Worm (Caenorhabditis elegans): ENCODE measurements around the gene ZK180.6.
A peak's percentile ranks its signal among the peaks of the same experiment; 100 is the strongest.

ZK180.6 gene

ce11 chrIV:4481298-4481697 lies 43.5 kb downstream of the ZK180.6 start:
- TF ChIP-seq B0336.3 (GFP tag; IDR thresholded peaks at IDR 0.05) (no peak), F49E8.2 (tag; optimal IDR thresholded peaks at IDR 0.05; ENCODE audit: insufficient read depth) (no peak), cebp-2 (GFP tag; IDR thresholded peaks at IDR 0.05) (no peak), madf-8 (GFP tag; conservative IDR thresholded peaks at IDR 0.05) (no peak), nhr-80 (tag; optimal IDR thresholded peaks at IDR 0.05) (peak; percentile 10), athp-1 (tag; optimal IDR thresholded peaks at IDR 0.05) (no peak), egl-18 (GFP tag; IDR thresholded peaks at IDR 0.05) (no peak), chd-7 (tag; optimal IDR thresholded peaks at IDR 0.05) (no peak)

ce11 chrIV:4480027-4480426 lies 44.8 kb downstream of the ZK180.6 start, which contains the start of gene M01H9.10:
Gene M01H9.10, minus strand, starts transcription at chrIV:4480127.
- no peak for TF ChIP-seq zfh-2 (GFP tag; conservative IDR thresholded peaks at IDR 0.05)
- no peak for TF ChIP-seq rcor-1 (GFP tag; IDR thresholded peaks at IDR 0.05)
- TF ChIP-seq sea-2 (GFP tag; IDR thresholded peaks at IDR 0.05), result no peak
- no peak for TF ChIP-seq madf-6 (GFP tag; IDR thresholded peaks at IDR 0.05)
- TF ChIP-seq snpc-1.3 (tag; optimal IDR thresholded peaks at IDR 0.05; ENCODE audit: insufficient read depth), result no peak
- no peak for TF ChIP-seq Y53G8AR.9 (GFP tag; conservative IDR thresholded peaks at IDR 0.05)
- no peak for TF ChIP-seq F10E7.11 (tag; optimal IDR thresholded peaks at IDR 0.05)
- no peak for TF ChIP-seq hmg-1.2 (GFP tag; IDR thresholded peaks at IDR 0.05)
- no peak for TF ChIP-seq hrde-1 (tag; optimal IDR thresholded peaks at IDR 0.05; ENCODE audit: borderline replicate concordance)
- no peak for TF ChIP-seq unc-130 (GFP tag; optimal IDR thresholded peaks at IDR 0.05)
- TF ChIP-seq nhr-179 (tag; optimal IDR thresholded peaks at IDR 0.05), result no peak
- no peak for TF ChIP-seq Y53F4B.3 (GFP tag; IDR thresholded peaks at IDR 0.05)
- no peak for TF ChIP-seq F49E8.2 (tag; optimal IDR thresholded peaks at IDR 0.05; ENCODE audit: insufficient read depth)
- no peak for TF ChIP-seq efl-1 (GFP tag; optimal IDR thresholded peaks at IDR 0.05)
- TF ChIP-seq B0019.2 (GFP tag; conservative IDR thresholded peaks at IDR 0.05), result no peak
- no peak for TF ChIP-seq F52B5.7 (tag; optimal IDR thresholded peaks at IDR 0.05)

- TF ChIP-seq F22D6.2 (tag; optimal IDR thresholded peaks at IDR 0.05), result peak; percentile 7
- peak; percentile 6 for TF ChIP-seq nhr-80 (tag; optimal IDR thresholded peaks at IDR 0.05)
- TF ChIP-seq F10E7.11 (tag; optimal IDR thresholded peaks at IDR 0.05), result no peak
- no peak for TF ChIP-seq ztf-22 (GFP tag; optimal IDR thresholded peaks at IDR 0.05)
- TF ChIP-seq nfyb-1 (GFP tag; IDR thresholded peaks at IDR 0.05), result no peak
Observed at ce11 chrIV:4478612-4479011, 46.2 kb downstream of the ZK180.6 start.

ce11 chrIV:4477009-4477471 lies 47.8 kb downstream of the ZK180.6 start, which contains the start of gene M01H9.3:
Gene M01H9.3, minus strand, starts transcription at chrIV:4477059.
- TF ChIP-seq Y67H2A.10 (GFP tag; conservative IDR thresholded peaks at IDR 0.05), result no peak
- TF ChIP-seq ama-1 (optimal IDR thresholded peaks at IDR 0.05), result peak; percentile 70
- peak in 1 of 2 experiments; percentile 6 for TF ChIP-seq ama-1 (GFP tag; optimal IDR thresholded peaks at IDR 0.05)
- peak; percentile 18 for TF ChIP-seq chd-7 (tag; optimal IDR thresholded peaks at IDR 0.05)
- peak; percentile 32; the same call in 1 of the 2 replicates for TF ChIP-seq hmg-1.2 (GFP tag; IDR thresholded peaks at IDR 0.05)
- no peak for TF ChIP-seq nhr-120 (GFP tag; IDR thresholded peaks at IDR 0.05)
- peak; percentile 4 for TF ChIP-seq tlf-1 (GFP tag; optimal IDR thresholded peaks at IDR 0.05)
- TF ChIP-seq nhr-80 (tag; optimal IDR thresholded peaks at IDR 0.05), result peak; percentile 59
- TF ChIP-seq F23B12.7 (tag; optimal IDR thresholded peaks at IDR 0.05; ENCODE audit: insufficient read depth), result peak; percentile 33
- TF ChIP-seq madf-10 (tag; optimal IDR thresholded peaks at IDR 0.05), result peak; percentile 22
- TF ChIP-seq die-1 (tag; optimal IDR thresholded peaks at IDR 0.05), result peak; percentile 46
- TF ChIP-seq attf-5 (GFP tag; optimal IDR thresholded peaks at IDR 0.05), result peak; percentile 55
- 0 out of 2 replicates have a peak, but pooled peaks have one; percentile 40 for TF ChIP-seq lin-26 (GFP tag; IDR thresholded peaks at IDR 0.05)
- no peak for TF ChIP-seq K12H6.12 (tag; optimal IDR thresholded peaks at IDR 0.05)
- TF ChIP-seq efl-1 (GFP tag; optimal IDR thresholded peaks at IDR 0.05), result no peak
- TF ChIP-seq somi-1 (GFP tag; optimal IDR thresholded peaks at IDR 0.05), result peak; percentile 55
- no peak for TF ChIP-seq cebp-1 (GFP tag; IDR thresholded peaks at IDR 0.05)
- peak; percentile 72 for TF ChIP-seq cebp-1 (tag; optimal IDR thresholded peaks at IDR 0.05)
- TF ChIP-seq mcd-1 (GFP tag; IDR thresholded peaks at IDR 0.05), result peak; percentile 17; the same call in 1 of the 2 replicates
- TF ChIP-seq ceh-27 (GFP tag; optimal IDR thresholded peaks at IDR 0.05), result peak; percentile 52
- TF ChIP-seq B0336.3 (GFP tag; IDR thresholded peaks at IDR 0.05), result peak; percentile 15; the same call in 1 of the 2 replicates
- no peak for TF ChIP-seq F55B11.4 (tag; optimal IDR thresholded peaks at IDR 0.05; ENCODE audit: borderline replicate concordance, insufficient read depth)
- no peak for TF ChIP-seq bed-1 (GFP tag; IDR thresholded peaks at IDR 0.05)

Data from whole organism, young adult.